Fruit fly (Drosophila melanogaster): ENCODE results near the gene CG33286.

The CG33286 gene

DNA sequence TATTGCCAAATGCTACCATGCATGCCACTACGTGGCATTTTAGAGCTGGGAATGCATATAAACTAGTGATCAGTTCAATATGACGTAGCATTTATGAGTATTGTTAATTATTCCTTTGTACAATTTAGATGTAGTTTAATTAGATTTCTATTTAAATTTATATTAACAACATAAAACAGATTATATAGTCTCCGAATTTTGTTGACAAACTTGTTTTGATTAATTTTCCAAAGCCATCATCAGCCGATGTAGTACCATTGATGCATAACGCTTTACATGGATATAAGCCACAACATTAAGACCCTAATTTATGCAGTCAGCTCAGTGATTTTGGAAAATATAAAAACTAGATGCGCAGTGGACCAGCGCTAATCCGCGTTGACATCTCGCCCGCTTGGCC is 8.0 kb upstream of the CG33286 start:
- TF ChIP-seq Vsx2 (GFP tag; optimal IDR thresholded peaks at IDR 0.05; ENCODE audit: partially characterized antibody) (no peak), Dif (GFP tag; optimal IDR thresholded peaks at IDR 0.05; ENCODE audit: partially characterized antibody) (no peak), sv (GFP tag; optimal IDR thresholded peaks at IDR 0.05) (no peak), fru (GFP tag; optimal IDR thresholded peaks at IDR 0.05) (no peak), CG9705 (GFP tag; optimal IDR thresholded peaks at IDR 0.05) (no peak), rgr (GFP tag; optimal IDR thresholded peaks at IDR 0.05) (no peak), dmrt93B (GFP tag; optimal IDR thresholded peaks at IDR 0.05) (no peak), h (GFP tag; optimal IDR thresholded peaks at IDR 0.05) (no peak), foxo (GFP tag; optimal IDR thresholded peaks at IDR 0.05) (no peak), psq (GFP tag; optimal IDR thresholded peaks at IDR 0.05) (no peak), Jra (GFP tag; optimal IDR thresholded peaks at IDR 0.05) (no peak)

DNA sequence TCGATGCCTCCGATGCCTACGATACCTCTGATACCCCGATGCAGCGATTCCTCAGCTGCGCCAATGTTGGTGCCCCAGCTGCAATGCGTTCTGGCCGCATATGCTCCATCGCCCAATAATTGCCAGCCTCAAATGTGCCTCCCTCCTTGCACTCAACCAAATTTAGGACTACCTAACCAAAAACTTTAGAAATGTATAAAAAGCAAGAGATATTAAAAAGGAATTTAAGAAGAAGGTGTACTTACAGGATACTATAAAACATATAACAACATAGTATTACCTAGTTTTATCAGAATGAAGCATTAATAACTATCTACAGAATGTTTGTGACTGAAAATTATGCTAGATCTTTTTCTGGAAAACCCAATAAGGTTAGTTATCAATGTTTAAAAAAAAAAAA is 7.2 kb upstream of the CG33286 start:
- TF ChIP-seq sv (GFP tag; optimal IDR thresholded peaks at IDR 0.05) (no peak), HLH106 (tag; optimal IDR thresholded peaks at IDR 0.05) (peak; percentile 33), fru (GFP tag; optimal IDR thresholded peaks at IDR 0.05) (peak; percentile 38), foxo (GFP tag; optimal IDR thresholded peaks at IDR 0.05) (peak in 1 of 2 experiments; percentile 1), Dfd (GFP tag; optimal IDR thresholded peaks at IDR 0.05) (no peak), OdsH (GFP tag; optimal IDR thresholded peaks at IDR 0.05) (peak; percentile 12), N (GFP tag; optimal IDR thresholded peaks at IDR 0.05) (no peak), dmrt93B (GFP tag; optimal IDR thresholded peaks at IDR 0.05) (no peak), h (GFP tag; optimal IDR thresholded peaks at IDR 0.05) (peak; percentile 1), psq (GFP tag; optimal IDR thresholded peaks at IDR 0.05) (peak; percentile 9), woc (GFP tag; optimal IDR thresholded peaks at IDR 0.05) (peak; percentile 21), Sp1 (GFP tag; optimal IDR thresholded peaks at IDR 0.05) (peak; percentile 17), Vsx2 (GFP tag; optimal IDR thresholded peaks at IDR 0.05; ENCODE audit: partially characterized antibody) (no peak)

DNA sequence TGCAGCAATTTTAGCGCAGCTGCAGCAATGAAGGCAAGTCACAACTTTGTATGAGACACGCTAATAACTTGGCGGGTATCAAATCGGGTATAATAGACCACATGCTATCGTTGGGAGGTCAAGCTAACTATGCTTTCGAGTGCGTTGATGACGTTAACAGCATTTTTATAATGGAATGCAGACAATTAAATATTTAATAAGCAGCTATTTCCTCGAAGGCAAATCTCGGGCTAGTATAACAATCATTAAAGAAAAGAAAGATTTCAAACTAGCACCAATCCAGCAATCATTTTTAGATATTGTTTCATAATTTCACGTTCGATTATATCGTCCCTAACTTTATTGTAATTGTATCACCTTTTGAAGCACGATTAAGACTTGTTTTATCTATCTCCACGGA is 6.0 kb upstream of the CG33286 start:
- TF ChIP-seq lola (GFP tag; optimal IDR thresholded peaks at IDR 0.05): no peak
- TF ChIP-seq dl (GFP tag; optimal IDR thresholded peaks at IDR 0.05; ENCODE audit: insufficient read depth in 1 of 2, partially characterized antibody in 2 of 2): no peak
- TF ChIP-seq br (GFP tag; optimal IDR thresholded peaks at IDR 0.05): no peak
- no peak for TF ChIP-seq brk (GFP tag; optimal IDR thresholded peaks at IDR 0.05)
- no peak for TF ChIP-seq Myc (optimal IDR thresholded peaks at IDR 0.05)
- no peak for TF ChIP-seq CrebA (GFP tag; optimal IDR thresholded peaks at IDR 0.05; ENCODE audit: borderline replicate concordance)
- TF ChIP-seq OdsH (GFP tag; optimal IDR thresholded peaks at IDR 0.05): no peak
- no peak for TF ChIP-seq jim (GFP tag; optimal IDR thresholded peaks at IDR 0.05)
- TF ChIP-seq sv (GFP tag; optimal IDR thresholded peaks at IDR 0.05): no peak
- no peak for TF ChIP-seq h (GFP tag; optimal IDR thresholded peaks at IDR 0.05)
- TF ChIP-seq foxo (GFP tag; optimal IDR thresholded peaks at IDR 0.05): no peak
- TF ChIP-seq sage (GFP tag; optimal IDR thresholded peaks at IDR 0.05): no peak
- no peak for TF ChIP-seq tai (GFP tag; optimal IDR thresholded peaks at IDR 0.05)
- TF ChIP-seq Rel (GFP tag; optimal IDR thresholded peaks at IDR 0.05): no peak
- TF ChIP-seq Rel (tag; optimal IDR thresholded peaks at IDR 0.05): no peak
- TF ChIP-seq Sp1 (GFP tag; optimal IDR thresholded peaks at IDR 0.05): no peak
- no peak for TF ChIP-seq Vsx2 (GFP tag; optimal IDR thresholded peaks at IDR 0.05; ENCODE audit: partially characterized antibody)
- no peak for TF ChIP-seq usp (GFP tag; optimal IDR thresholded peaks at IDR 0.05)
- TF ChIP-seq HLH106 (tag; optimal IDR thresholded peaks at IDR 0.05): no peak
- no peak for TF ChIP-seq fru (GFP tag; optimal IDR thresholded peaks at IDR 0.05)

dm6 chr3L:20976967-20977720 is 2.6 kb upstream of the CG33286 start:
- TF ChIP-seq HLH106 (tag; optimal IDR thresholded peaks at IDR 0.05) (no peak), Myc (optimal IDR thresholded peaks at IDR 0.05) (no peak), N (GFP tag; optimal IDR thresholded peaks at IDR 0.05) (no peak), jim (GFP tag; optimal IDR thresholded peaks at IDR 0.05) (no peak), Jra (GFP tag; optimal IDR thresholded peaks at IDR 0.05) (no peak), tai (GFP tag; optimal IDR thresholded peaks at IDR 0.05) (no peak), dl (GFP tag; optimal IDR thresholded peaks at IDR 0.05; ENCODE audit: insufficient read depth in 1 of 2, partially characterized antibody in 2 of 2) (no peak), sage (GFP tag; optimal IDR thresholded peaks at IDR 0.05) (no peak), Dif (GFP tag; optimal IDR thresholded peaks at IDR 0.05; ENCODE audit: partially characterized antibody) (no peak), pan (optimal IDR thresholded peaks at IDR 0.05) (no peak), dmrt93B (GFP tag; optimal IDR thresholded peaks at IDR 0.05) (no peak)

Measured in whole organism, wandering third instar larva.